Worm (Caenorhabditis elegans) whole organism, mixed stage, embryonic: ENCODE results near the gene pin-2.

Experiments
- bed-3 ChIP-seq: fragments of 200-800 bp; sonication (Bioruptor generic); optimal IDR thresholded peaks from 3 replicates; lab custom pipeline; 2018; ENCODE audit warnings: mild to moderate bottlenecking, missing genetic modification characterization, moderate library complexity, missing compliant biosample characterization
- ceh-43 ChIP-seq: fragments of 200-800 bp; sonication (Bioruptor generic); optimal IDR thresholded peaks from 2 replicates; lab custom pipeline; 2018; ENCODE audit warnings: mild to moderate bottlenecking, missing genetic modification characterization, moderate library complexity, missing compliant biosample characterization
- ceh-83 ChIP-seq: fragments of 200-800 bp; sonication (Bioruptor generic); optimal IDR thresholded peaks from 2 replicates; lab custom pipeline; 2018; ENCODE audit warnings: mild to moderate bottlenecking, missing genetic modification characterization, missing compliant biosample characterization
- ces-1 ChIP-seq: fragments of 150-350 bp; optimal IDR thresholded peaks from 2 replicates; lab custom pipeline; 2014; ENCODE audit warnings: missing biosample characterization, missing genetic modification reagents, missing genetic modification characterization
- cnd-1 ChIP-seq: fragments of 200-800 bp; sonication (Bioruptor generic); optimal IDR thresholded peaks from 2 replicates; lab custom pipeline; 2018; ENCODE audit warnings: mild to moderate bottlenecking, missing genetic modification characterization, missing compliant biosample characterization
- drap-1 ChIP-seq: fragments of 200-800 bp; sonication (Bioruptor generic); optimal IDR thresholded peaks from 3 replicates; lab custom pipeline; 2018; ENCODE audit warnings: mild to moderate bottlenecking, missing genetic modification characterization, missing compliant biosample characterization
- elt-1 ChIP-seq: sonication (generic microtip); optimal IDR thresholded peaks from 2 replicates; lab custom pipeline; 2017; ENCODE audit warnings: missing genetic modification characterization, mild to moderate bottlenecking, missing compliant biosample characterization, antibody characterized with exemption, moderate library complexity, borderline replicate concordance; ENCODE audit not compliant: insufficient read depth
- elt-3 ChIP-seq: fragments of 150-350 bp; optimal IDR thresholded peaks from 2 replicates; lab custom pipeline; 2014; ENCODE audit warnings: missing biosample characterization, missing genetic modification characterization
- ham-2 ChIP-seq: fragments of 200-800 bp; sonication (Bioruptor generic); optimal IDR thresholded peaks from 2 replicates; lab custom pipeline; 2018; ENCODE audit warnings: mild to moderate bottlenecking, missing genetic modification characterization, missing compliant biosample characterization
- hlh-1 ChIP-seq: fragments of 150-350 bp; optimal IDR thresholded peaks from 2 replicates; lab custom pipeline; 2014; ENCODE audit warnings: missing biosample characterization, missing genetic modification reagents, missing genetic modification characterization
- lin-32 ChIP-seq: fragments of 200-800 bp; sonication (Bioruptor generic); optimal IDR thresholded peaks from 2 replicates; lab custom pipeline; 2018; ENCODE audit warnings: mild to moderate bottlenecking, missing genetic modification characterization, missing compliant biosample characterization
- lsy-2 ChIP-seq: fragments of 150-350 bp; optimal IDR thresholded peaks from 2 replicates; lab custom pipeline; 2014; ENCODE audit warnings: missing biosample characterization, missing genetic modification characterization
- mab-5 ChIP-seq: fragments of 150-350 bp; optimal IDR thresholded peaks from 2 replicates; lab custom pipeline; 2014; ENCODE audit warnings: missing biosample characterization, missing genetic modification characterization
- mep-1 ChIP-seq: fragments of 150-350 bp; optimal IDR thresholded peaks from 2 replicates; lab custom pipeline; 2017; ENCODE audit warnings: missing biosample characterization, missing genetic modification reagents, missing genetic modification characterization, inconsistent platforms
- mls-2 ChIP-seq: sonication (generic microtip); optimal IDR thresholded peaks from 2 replicates; lab custom pipeline; 2016; ENCODE audit warnings: mild to moderate bottlenecking, missing genetic modification characterization, moderate library complexity, missing compliant biosample characterization
- nhr-12 ChIP-seq: fragments of 150-350 bp; optimal IDR thresholded peaks from 2 replicates; lab custom pipeline; 2014; ENCODE audit warnings: missing biosample characterization, missing genetic modification characterization
- nhr-2 ChIP-seq: fragments of 150-350 bp; optimal IDR thresholded peaks from 2 replicates; lab custom pipeline; 2014; ENCODE audit warnings: missing biosample characterization, missing genetic modification characterization
- nhr-237 ChIP-seq: fragments of 150-350 bp; optimal IDR thresholded peaks from 2 replicates; lab custom pipeline; 2014; ENCODE audit warnings: missing biosample characterization, missing genetic modification characterization
- nhr-76 ChIP-seq: sonication (generic microtip); optimal IDR thresholded peaks from 2 replicates; lab custom pipeline; 2017; ENCODE audit warnings: missing biosample characterization, missing genetic modification characterization
- pha-4 ChIP-seq: fragments of 150-350 bp; optimal IDR thresholded peaks from 2 replicates; lab custom pipeline; 2018; ENCODE audit warnings: missing biosample characterization, missing genetic modification reagents, missing genetic modification characterization
- sem-2 ChIP-seq: fragments of 200-800 bp; sonication (Bioruptor generic); optimal IDR thresholded peaks from 2 replicates; lab custom pipeline; 2018; ENCODE audit warnings: mild to moderate bottlenecking, missing genetic modification characterization, missing compliant biosample characterization
- snpc-4 ChIP-seq: fragments of 150-350 bp; optimal IDR thresholded peaks from 2 replicates; lab custom pipeline; 2014; ENCODE audit warnings: missing biosample characterization, missing genetic modification characterization
- sptf-1 ChIP-seq: sonication (generic microtip); optimal IDR thresholded peaks from 2 replicates; lab custom pipeline; 2017; ENCODE audit warnings: mild to moderate bottlenecking, missing genetic modification characterization, moderate library complexity, missing compliant biosample characterization
- tbx-8 ChIP-seq: fragments of 200-800 bp; sonication (Bioruptor generic); optimal IDR thresholded peaks from 2 replicates; lab custom pipeline; 2018; ENCODE audit warnings: mild to moderate bottlenecking, missing genetic modification characterization, moderate library complexity, missing compliant biosample characterization
- unc-120 ChIP-seq: sonication (generic microtip); optimal IDR thresholded peaks from 2 replicates; lab custom pipeline; 2017; ENCODE audit warnings: missing genetic modification characterization, missing compliant biosample characterization; ENCODE audit not compliant: poor library complexity, severe bottlenecking
- unc-39 ChIP-seq: fragments of 150-350 bp; optimal IDR thresholded peaks from 2 replicates; lab custom pipeline; 2014; ENCODE audit warnings: missing biosample characterization, missing genetic modification characterization
- unc-62 ChIP-seq: fragments of 150-350 bp; optimal IDR thresholded peaks from 2 replicates; lab custom pipeline; 2014; ENCODE audit warnings: missing biosample characterization, missing genetic modification reagents, missing genetic modification characterization
- zip-8 ChIP-seq: fragments of 150-350 bp; optimal IDR thresholded peaks from 2 replicates; lab custom pipeline; 2014; ENCODE audit warnings: missing biosample characterization, missing genetic modification characterization
- ztf-11 ChIP-seq: fragments of 150-350 bp; optimal IDR thresholded peaks from 2 replicates; lab custom pipeline; 2014; ENCODE audit warnings: missing biosample characterization, missing genetic modification characterization

The pin-2 gene

ce11 chrIV:12793621-12794020 lies at the start of gene pin-2:
pin-2 (plus strand) TSS chrIV:12793847.
- TF ChIP-seq tbx-8 (GFP tag; lab: Kevin White, UChicago) (no peak), drap-1 (GFP tag; lab: Kevin White, UChicago) (no peak)

ce11 chrIV:12744713-12745112 lies 48.9 kb upstream of the pin-2 start, which contains the start of gene C36H8.1:
C36H8.1 (minus strand) TSS chrIV:12744813.
- TF ChIP-seq unc-62 (GFP tag; lab: Kevin White, UChicago) = no peak
- TF ChIP-seq lsy-2 = no peak
- no peak for TF ChIP-seq lin-32 (GFP tag; lab: Kevin White, UChicago)
- TF ChIP-seq tbx-8 (GFP tag; lab: Kevin White, UChicago) = no peak
- TF ChIP-seq, all 35 proteins: peak for 0

- TF ChIP-seq bed-3 (GFP tag; lab: Kevin White, UChicago) = no peak
- TF ChIP-seq unc-39 (tag; lab: Kevin White, UChicago) = no peak
- no peak for TF ChIP-seq sptf-1
- no peak for TF ChIP-seq elt-3 (tag; lab: Kevin White, UChicago)
- no peak for TF ChIP-seq mls-2 (tag; lab: Kevin White, UChicago)
- TF ChIP-seq pha-4 (tag; lab: Kevin White, UChicago) = no peak
- no peak for TF ChIP-seq sem-2 (GFP tag; lab: Kevin White, UChicago)
- no peak for TF ChIP-seq snpc-4
- TF ChIP-seq mab-5 (tag; lab: Kevin White, UChicago) = no peak
- no peak for TF ChIP-seq ham-2 (GFP tag; lab: Kevin White, UChicago)
- no peak for TF ChIP-seq ceh-83 (GFP tag; lab: Kevin White, UChicago)
- no peak for TF ChIP-seq nhr-2 (tag; lab: Kevin White, UChicago)
- no peak for TF ChIP-seq nhr-237 (tag; lab: Kevin White, UChicago)
- no peak for TF ChIP-seq ztf-11 (tag; lab: Kevin White, UChicago)
- TF ChIP-seq nhr-12 = no peak
- TF ChIP-seq elt-1 (tag; lab: Kevin White, UChicago) = no peak
- TF ChIP-seq zip-8 (tag; lab: Kevin White, UChicago) = no peak
Observed at ce11 chrIV:12746284-12746683, 47.4 kb upstream of the pin-2 start, which contains the start of gene inx-6. inx-6 (plus strand) TSS chrIV:12746584.

- TF ChIP-seq cnd-1 (tag; lab: Kevin White, UChicago) = no peak
- TF ChIP-seq sptf-1 = no peak
- no peak for TF ChIP-seq ces-1 (GFP tag; lab: Kevin White, UChicago)
- TF ChIP-seq sem-2 (GFP tag; lab: Kevin White, UChicago) = no peak
- TF ChIP-seq hlh-1 = no peak
- no peak for TF ChIP-seq bed-3 (GFP tag; lab: Kevin White, UChicago)
- TF ChIP-seq lin-32 (GFP tag; lab: Kevin White, UChicago) = no peak
- TF ChIP-seq zip-8 (tag; lab: Kevin White, UChicago) = no peak
- TF ChIP-seq nhr-237 (tag; lab: Kevin White, UChicago) = no peak
- TF ChIP-seq drap-1 (GFP tag; lab: Kevin White, UChicago) = no peak
- no peak for TF ChIP-seq nhr-76 (tag; lab: Kevin White, UChicago)
- TF ChIP-seq, all 35 proteins: peak for 0
Observed at ce11 chrIV:12748760-12749159, 44.9 kb upstream of the pin-2 start.

- TF ChIP-seq mep-1 (tag; lab: Kevin White, UChicago) (no peak), nhr-76 (tag; lab: Kevin White, UChicago) (no peak), ceh-43 (GFP tag; lab: Kevin White, UChicago) (no peak), ham-2 (GFP tag; lab: Kevin White, UChicago) (no peak), lsy-2 (no peak), hlh-1 (no peak), unc-62 (GFP tag; lab: Kevin White, UChicago) (no peak), ceh-83 (GFP tag; lab: Kevin White, UChicago) (no peak), zip-8 (tag; lab: Kevin White, UChicago) (no peak), mls-2 (tag; lab: Kevin White, UChicago) (no peak)
Observed at ce11 chrIV:12754170-12754569, 39.5 kb upstream of the pin-2 start.

ce11 chrIV:12755641-12756040 lies 38.0 kb upstream of the pin-2 start:
- no peak for TF ChIP-seq cnd-1 (tag; lab: Kevin White, UChicago)
- TF ChIP-seq nhr-2 (tag; lab: Kevin White, UChicago) = no peak
- TF ChIP-seq ces-1 (GFP tag; lab: Kevin White, UChicago) = no peak
- no peak for TF ChIP-seq unc-120 (tag; lab: Kevin White, UChicago)
- TF ChIP-seq zip-8 (tag; lab: Kevin White, UChicago) = peak; percentile 93
- TF ChIP-seq ceh-43 (GFP tag; lab: Kevin White, UChicago) = no peak
